Worm (Caenorhabditis elegans) whole organism, early embryonic: Measurements from ENCODE around the gene srw-127.
"Not testable (repeated sequence)": the region's sequence is repeated elsewhere in the genome, so short reads cannot be mapped to it uniquely, and the experiment has no call there.

Experiments used
- B0310.2 ChIP-seq: sonication (generic microtip); optimal IDR thresholded peaks from 2 replicates; lab custom pipeline; 2016; ENCODE audit warnings: mild to moderate bottlenecking, missing genetic modification characterization, missing compliant biosample characterization
- F13C5.2 ChIP-seq: sonication (generic microtip); optimal IDR thresholded peaks from 2 replicates; lab custom pipeline; 2017; ENCODE audit warnings: mild to moderate bottlenecking, missing genetic modification characterization, inconsistent platforms, missing compliant biosample characterization
- aly-1 ChIP-seq: sonication (generic microtip); optimal IDR thresholded peaks from 2 replicates; lab custom pipeline; 2016; ENCODE audit warnings: missing genetic modification characterization, missing compliant biosample characterization
- ama-1 ChIP-seq: fragments of 150-350 bp; optimal IDR thresholded peaks from 2 replicates; lab custom pipeline; 2014
- ceh-13 ChIP-seq: fragments of 200-800 bp; sonication (Bioruptor generic); optimal IDR thresholded peaks from 2 replicates; lab custom pipeline; 2018; ENCODE audit warnings: mild to moderate bottlenecking, missing genetic modification characterization, missing compliant biosample characterization
- ceh-36 ChIP-seq: sonication (generic microtip); optimal IDR thresholded peaks from 2 replicates; lab custom pipeline; 2016; ENCODE audit warnings: missing genetic modification characterization, inconsistent platforms, missing compliant biosample characterization
- ets-7 ChIP-seq: sonication (generic microtip); optimal IDR thresholded peaks from 2 replicates; lab custom pipeline; 2016; ENCODE audit warnings: missing genotype, missing genetic modification characterization, missing compliant biosample characterization
- flt-1 ChIP-seq: fragments of 200-800 bp; sonication (Bioruptor generic); IDR thresholded peaks from 2 replicates; pipeline ENCODE4 v1.3.6; 2022; ENCODE audit warnings: missing genetic modification characterization, missing compliant biosample characterization
- hmbx-1 ChIP-seq: sonication (generic microtip); optimal IDR thresholded peaks from 2 replicates; lab custom pipeline; 2016; ENCODE audit warnings: mild to moderate bottlenecking, missing genetic modification characterization, missing compliant biosample characterization
- hmg-4 ChIP-seq: fragments of 200-800 bp; sonication (Bioruptor generic); optimal IDR thresholded peaks from 2 replicates; lab custom pipeline; 2018; ENCODE audit warnings: mild to moderate bottlenecking, missing genetic modification characterization, missing compliant biosample characterization
- hnd-1 ChIP-seq: sonication (generic microtip); optimal IDR thresholded peaks from 2 replicates; lab custom pipeline; 2016; ENCODE audit warnings: missing genetic modification characterization, missing compliant biosample characterization
- pes-1 ChIP-seq: fragments of 200-800 bp; sonication (Bioruptor generic); IDR thresholded peaks from 2 replicates; pipeline ENCODE4 v1.3.6; 2022; ENCODE audit warnings: missing genetic modification reagents, missing genetic modification characterization, missing compliant biosample characterization
- scrt-1 ChIP-seq: fragments of 200-800 bp; sonication (Bioruptor generic); IDR thresholded peaks from 2 replicates; pipeline ENCODE4 v1.3.6; 2022; ENCODE audit warnings: missing genetic modification characterization, missing compliant biosample characterization
- sea-1 ChIP-seq: fragments of 200-800 bp; sonication (Bioruptor generic); conservative IDR thresholded peaks from 2 replicates; pipeline ENCODE4 v1.3.6; 2022; ENCODE audit warnings: missing genetic modification characterization, missing compliant biosample characterization
- tbx-11 ChIP-seq: fragments of 200-800 bp; sonication (Bioruptor generic); IDR thresholded peaks from 2 replicates; pipeline ENCODE4 v1.3.6; 2022; ENCODE audit warnings: missing genetic modification characterization, missing compliant biosample characterization
- tbx-37 ChIP-seq: fragments of 200-800 bp; sonication (Bioruptor generic); conservative IDR thresholded peaks from 2 replicates; pipeline ENCODE4 v1.3.6; 2022; ENCODE audit warnings: missing genetic modification reagents, missing genetic modification characterization, missing compliant biosample characterization
- tra-4 ChIP-seq: sonication (generic microtip); optimal IDR thresholded peaks from 2 replicates; lab custom pipeline; 2017; ENCODE audit warnings: missing genetic modification characterization, missing compliant biosample characterization

Gene srw-127

ce11 chrV:7053100-7053499, 40.4 kb downstream of the srw-127 start, which contains the start of gene txt-17:
txt-17 (minus strand) TSS chrV:7053200.
- TF ChIP-seq tbx-37, result no peak

- TF ChIP-seq ama-1 (no peak), tra-4 (no peak)
Observed at ce11 chrV:7054598-7054997, 41.9 kb downstream of the srw-127 start, which contains the start of gene spig-8. spig-8 (plus strand) TSS chrV:7054898.

ce11 chrV:7057795-7058194, 45.1 kb downstream of the srw-127 start, which contains the start of gene Y57E12AL.2:
Y57E12AL.2 (plus strand) TSS chrV:7058095.
- not testable (repeated sequence) for TF ChIP-seq aly-1 (tag; lab: Kevin White, UChicago); ama-1; ceh-13 (GFP tag; lab: Kevin White, UChicago)

ce11 chrV:7059350-7059749, 46.6 kb downstream of the srw-127 start, which contains the start of gene mdt-6:
mdt-6 (minus strand) TSS chrV:7059624.
- TF ChIP-seq B0310.2 (tag; lab: Kevin White, UChicago) (no peak), hmg-4 (GFP tag; lab: Kevin White, UChicago) (no peak), pes-1 (GFP tag; lab: Robert Waterston, UW) (no peak), ceh-13 (GFP tag; lab: Kevin White, UChicago) (no peak), F13C5.2 (no peak), ama-1 (no peak), scrt-1 (GFP tag; lab: Robert Waterston, UW) (no peak), hnd-1 (tag; lab: Kevin White, UChicago) (no peak), sea-1 (no peak), ets-7 (no peak)

- TF ChIP-seq tbx-11 (peak; percentile 66; the same call in 1 of the 2 replicates), tra-4 (no peak), flt-1 (GFP tag; lab: Robert Waterston, UW) (peak; percentile 53; the same call in 1 of the 2 replicates), F13C5.2 (peak; percentile 70), tbx-37 (0 out of 2 replicates have a peak, but pooled peaks have one; percentile 39), pes-1 (GFP tag; lab: Robert Waterston, UW) (peak; percentile 75), hnd-1 (tag; lab: Kevin White, UChicago) (peak; percentile 22), scrt-1 (GFP tag; lab: Robert Waterston, UW) (0 out of 2 replicates have a peak, but pooled peaks have one; percentile 48), sea-1 (no peak), ceh-13 (GFP tag; lab: Kevin White, UChicago) (peak; percentile 13), hmbx-1 (tag; lab: Kevin White, UChicago) (no peak), aly-1 (tag; lab: Kevin White, UChicago) (peak; percentile 51), ets-7 (no peak), ama-1 (no peak), B0310.2 (tag; lab: Kevin White, UChicago) (no peak), ceh-36 (tag; lab: Kevin White, UChicago) (peak; percentile 53), hmg-4 (GFP tag; lab: Kevin White, UChicago) (peak; percentile 21)
Observed at ce11 chrV:7060396-7060795, 47.7 kb downstream of the srw-127 start, which contains the start of the genes Y57E12AL.6 and Y57E12AL.1. Y57E12AL.6 (minus strand) TSS chrV:7060470. Y57E12AL.1 (plus strand) TSS chrV:7060530.

- TF ChIP-seq ceh-36 (tag; lab: Kevin White, UChicago); ets-7; tbx-11: not testable (repeated sequence)
Observed at ce11 chrV:7062790-7063189, 50.1 kb downstream of the srw-127 start, which contains the start of gene tmem-258. tmem-258 (plus strand) TSS chrV:7063174.
